Fruit fly (Drosophila melanogaster) whole organism, embryonic: Measurements from ENCODE around the gene pasi2.
A peak's percentile ranks its signal among the peaks of the same experiment; 100 is the strongest.

ENCODE experiments used
- Atf3 ChIP-seq: fragments of 200-800 bp; sonication (Bioruptor generic); optimal IDR thresholded peaks from 3 replicates; lab custom pipeline; 2016; ENCODE audit warnings: missing biosample characterization, missing genetic modification characterization
- CG11695 ChIP-seq: fragments of 200-800 bp; sonication (Bioruptor generic); IDR thresholded peaks from 3 replicates; pipeline ENCODE4 v1.3.6; 2022; ENCODE audit warnings: missing biosample characterization, missing genetic modification characterization
- CG1233 ChIP-seq: fragments of 200-800 bp; sonication (Bioruptor generic); optimal IDR thresholded peaks from 4 replicates; lab custom pipeline; 2018; ENCODE audit warnings: missing biosample characterization, mild to moderate bottlenecking, missing genetic modification characterization
- CG13287 ChIP-seq: fragments of 200-800 bp; sonication (Bioruptor generic); IDR thresholded peaks from 2 replicates; pipeline ENCODE4 v1.3.6; 2022; ENCODE audit warnings: missing biosample characterization, missing genetic modification characterization; ENCODE audit not compliant: partially characterized antibody
- CG13775 ChIP-seq: fragments of 200-800 bp; sonication (Bioruptor generic); optimal IDR thresholded peaks from 3 replicates; lab custom pipeline; 2017; ENCODE audit warnings: missing biosample characterization, mild to moderate bottlenecking, missing genetic modification characterization
- CG15073 ChIP-seq: fragments of 200-800 bp; sonication (Bioruptor generic); optimal IDR thresholded peaks from 2 replicates; lab custom pipeline; 2016; ENCODE audit warnings: missing biosample characterization, missing genetic modification characterization
- CG17359 ChIP-seq: fragments of 200-800 bp; sonication (Bioruptor generic); optimal IDR thresholded peaks from 3 replicates; lab custom pipeline; 2018; ENCODE audit warnings: missing biosample characterization, mild to moderate bottlenecking, missing genetic modification characterization, moderate library complexity
- CG2129 ChIP-seq: fragments of 200-800 bp; sonication (Bioruptor generic); IDR thresholded peaks from 2 replicates; pipeline ENCODE4 v1.3.6; 2022; ENCODE audit warnings: missing biosample characterization, missing genetic modification characterization; ENCODE audit not compliant: partially characterized antibody
- CG2199 ChIP-seq: fragments of 200-800 bp; sonication (Bioruptor generic); IDR thresholded peaks from 3 replicates; pipeline ENCODE4 v1.3.6; 2022; ENCODE audit warnings: missing biosample characterization, missing genetic modification characterization
- CG2712 ChIP-seq: fragments of 200-800 bp; optimal IDR thresholded peaks from 3 replicates; lab custom pipeline; 2019; ENCODE audit warnings: missing biosample characterization, mild to moderate bottlenecking, missing genetic modification characterization, moderate library complexity
- CG2889 ChIP-seq: fragments of 200-800 bp; sonication (Bioruptor generic); IDR thresholded peaks from 3 replicates; pipeline ENCODE4 v1.3.6; 2022; ENCODE audit warnings: missing biosample characterization, missing genetic modification characterization
- CG32767 ChIP-seq: fragments of 200-800 bp; sonication (Bioruptor generic); IDR thresholded peaks from 2 replicates; pipeline ENCODE4 v1.3.6; 2022; ENCODE audit warnings: missing biosample characterization, missing genetic modification characterization
- CG34224 ChIP-seq: fragments of 200-800 bp; sonication (Bioruptor generic); IDR thresholded peaks from 3 replicates; pipeline ENCODE4 v1.3.6; 2022; ENCODE audit warnings: missing biosample characterization, missing genetic modification characterization; ENCODE audit not compliant: partially characterized antibody
- CG4404 ChIP-seq: fragments of 200-800 bp; sonication (Bioruptor generic); IDR thresholded peaks from 2 replicates; pipeline ENCODE4 v1.3.6; 2022; ENCODE audit warnings: missing biosample characterization, missing genetic modification characterization
- CG7839 ChIP-seq: fragments of 200-800 bp; sonication (Bioruptor generic); optimal IDR thresholded peaks from 3 replicates; lab custom pipeline; 2018; ENCODE audit warnings: missing biosample characterization, mild to moderate bottlenecking, missing genetic modification characterization, moderate library complexity
- CG7928 ChIP-seq: fragments of 200-800 bp; sonication (Bioruptor generic); optimal IDR thresholded peaks from 2 replicates; lab custom pipeline; 2017; ENCODE audit warnings: missing biosample characterization, mild to moderate bottlenecking, missing genetic modification characterization
- Drgx ChIP-seq: fragments of 200-800 bp; sonication (Bioruptor generic); IDR thresholded peaks from 2 replicates; pipeline ENCODE4 v1.3.6; 2022; ENCODE audit warnings: missing biosample characterization, missing genetic modification characterization
- HLH54F ChIP-seq: fragments of 200-800 bp; sonication (Bioruptor generic); optimal IDR thresholded peaks from 3 replicates; lab custom pipeline; 2016; ENCODE audit warnings: missing biosample characterization, missing genetic modification characterization
- Lhr ChIP-seq: fragments of 200-800 bp; sonication (Bioruptor generic); optimal IDR thresholded peaks from 3 replicates; lab custom pipeline; 2017; ENCODE audit warnings: mild to moderate bottlenecking, missing biosample characterization, missing genetic modification reagents, missing genetic modification characterization
- Meics ChIP-seq: fragments of 200-800 bp; sonication (Bioruptor generic); optimal IDR thresholded peaks from 2 replicates; lab custom pipeline; 2017; ENCODE audit warnings: missing biosample characterization, mild to moderate bottlenecking, missing genetic modification characterization
- Nf-YC ChIP-seq: fragments of 200-800 bp; optimal IDR thresholded peaks from 3 replicates; lab custom pipeline; 2019; ENCODE audit warnings: missing biosample characterization, mild to moderate bottlenecking, missing genetic modification characterization, moderate library complexity
- Sry-δ ChIP-seq: fragments of 200-800 bp; sonication (Bioruptor generic); optimal IDR thresholded peaks from 2 replicates; lab custom pipeline; 2016; ENCODE audit warnings: missing biosample characterization, missing genetic modification characterization
- Xrp1 ChIP-seq: fragments of 200-800 bp; sonication (Bioruptor generic); IDR thresholded peaks from 2 replicates; pipeline ENCODE4 v1.3.6; 2022; ENCODE audit warnings: missing biosample characterization, missing genetic modification characterization
- bab2 ChIP-seq: fragments of 200-800 bp; sonication (Bioruptor generic); optimal IDR thresholded peaks from 2 replicates; lab custom pipeline; 2016; ENCODE audit warnings: missing biosample characterization, missing genetic modification characterization
- bbx ChIP-seq: fragments of 200-800 bp; sonication (Bioruptor generic); IDR thresholded peaks from 2 replicates; pipeline ENCODE4 v1.3.6; 2022; ENCODE audit warnings: missing biosample characterization, missing genetic modification characterization; ENCODE audit not compliant: partially characterized antibody
- btn ChIP-seq: fragments of 200-800 bp; sonication (Bioruptor generic); optimal IDR thresholded peaks from 2 replicates; lab custom pipeline; 2016; ENCODE audit warnings: missing biosample characterization, missing genetic modification characterization
- dysf ChIP-seq: fragments of 200-800 bp; sonication (Bioruptor generic); IDR thresholded peaks from 3 replicates; pipeline ENCODE4 v1.3.6; 2022; ENCODE audit warnings: missing biosample characterization, missing genetic modification characterization
- esg ChIP-seq: fragments of 200-800 bp; sonication (Bioruptor generic); conservative IDR thresholded peaks from 2 replicates; pipeline ENCODE4 v1.3.6; 2022; ENCODE audit warnings: missing biosample characterization, missing genetic modification characterization
- gem ChIP-seq: fragments of 200-800 bp; sonication (Bioruptor generic); optimal IDR thresholded peaks from 2 replicates; lab custom pipeline; 2019; ENCODE audit warnings: missing biosample characterization, mild to moderate bottlenecking, missing genetic modification characterization, moderate library complexity
- grau ChIP-seq: fragments of 200-800 bp; optimal IDR thresholded peaks from 3 replicates; lab custom pipeline; 2019; ENCODE audit warnings: missing biosample characterization, mild to moderate bottlenecking, missing genetic modification characterization, moderate library complexity
- ham ChIP-seq: fragments of 200-800 bp; sonication (Bioruptor generic); IDR thresholded peaks from 2 replicates; pipeline ENCODE4 v1.3.6; 2022; ENCODE audit warnings: missing biosample characterization, missing genetic modification characterization
- lov ChIP-seq, 2 experiments: fragments of 200-800 bp in 1 of 2; fragments of >200 bp in 1 of 2; sonication (Bioruptor generic) in 1 of 2; IDR thresholded peaks in 1 of 2; optimal IDR thresholded peaks in 1 of 2; 2 replicates in 1 of 2; 3 replicates in 1 of 2; pipeline versions ENCODE4 v1.3.6 to Lab custom; 2017 to 2022; ENCODE audit warnings: missing biosample characterization in 1 of 2, missing genetic modification characterization in 1 of 2
- mam ChIP-seq: fragments of 200-800 bp; sonication (Bioruptor generic); optimal IDR thresholded peaks from 3 replicates; lab custom pipeline; 2016; ENCODE audit warnings: missing biosample characterization, missing genetic modification characterization
- nau ChIP-seq: fragments of 200-800 bp; sonication (Bioruptor generic); optimal IDR thresholded peaks from 3 replicates; lab custom pipeline; 2017; ENCODE audit warnings: missing biosample characterization, mild to moderate bottlenecking, missing genetic modification characterization, missing genetic modification reagents
- otp ChIP-seq: fragments of 200-800 bp; sonication (Bioruptor generic); IDR thresholded peaks from 3 replicates; pipeline ENCODE4, ENCODE4 v1.3.6; 2022; ENCODE audit warnings: missing biosample characterization, missing genetic modification characterization
- sens ChIP-seq: fragments of 200-800 bp; sonication (Bioruptor generic); peaks from one replicate; lab custom pipeline; 2016; ENCODE audit warnings: missing biosample characterization, missing genetic modification characterization
- sqz ChIP-seq: fragments of 200-800 bp; sonication (Bioruptor generic); optimal IDR thresholded peaks from 3 replicates; lab custom pipeline; 2018; ENCODE audit warnings: missing biosample characterization, mild to moderate bottlenecking, missing genetic modification characterization
- tio ChIP-seq: fragments of 200-800 bp; sonication (Bioruptor generic); optimal IDR thresholded peaks from 2 replicates; lab custom pipeline; 2017; ENCODE audit warnings: missing biosample characterization, missing genetic modification characterization, inconsistent platforms
- ttk ChIP-seq: fragments of 200-800 bp; sonication (Bioruptor generic); IDR thresholded peaks from 2 replicates; pipeline ENCODE4 v2.1.2; 2022; ENCODE audit warnings: missing biosample characterization, missing genetic modification characterization
- tup ChIP-seq: fragments of 200-800 bp; sonication (Bioruptor generic); optimal IDR thresholded peaks from 2 replicates; lab custom pipeline; 2016; ENCODE audit warnings: missing biosample characterization, mild to moderate bottlenecking, missing genetic modification characterization, moderate library complexity
- usp ChIP-seq: fragments of >200 bp; optimal IDR thresholded peaks from 2 replicates; lab custom pipeline; 2017; ENCODE audit warnings: missing biosample characterization, missing genetic modification characterization

pasi2 gene

dm6 chr3R:9346539-9346938 is 11.6 kb downstream of the pasi2 start:
- TF ChIP-seq bbx (GFP tag; lab: Robert Waterston, UW) = no peak
- TF ChIP-seq CG2199 (GFP tag; lab: Robert Waterston, UW) = no peak
- TF ChIP-seq Xrp1 (GFP tag; lab: Robert Waterston, UW) = peak; percentile 20; the same call in 1 of the 2 replicates
- no peak for TF ChIP-seq CG13775
- TF ChIP-seq sens = peak; percentile 64
- no peak for TF ChIP-seq ttk (GFP tag; lab: Robert Waterston, UW)
- peak; percentile 22; the same call in 1 of the 2 replicates for TF ChIP-seq Drgx
- no peak for TF ChIP-seq Atf3 (GFP tag; lab: Kevin White, UChicago)
- no peak for TF ChIP-seq Meics (GFP tag; lab: Kevin White, UChicago)
- TF ChIP-seq Sry-δ (GFP tag; lab: Kevin White, UChicago) = no peak
- no peak for TF ChIP-seq CG7928 (GFP tag; lab: Kevin White, UChicago)
- no peak for TF ChIP-seq mam (GFP tag; lab: Kevin White, UChicago)
- TF ChIP-seq CG32767 (GFP tag; lab: Robert Waterston, UW) = no peak
- TF ChIP-seq otp (GFP tag; lab: Robert Waterston, UW) = no peak
- TF ChIP-seq CG7839 (tag; lab: Kevin White, UChicago) = no peak
- TF ChIP-seq lov (optimal IDR thresholded peaks at IDR 0.05; lab: Kevin White, UChicago) = no peak
- TF ChIP-seq lov (GFP tag; IDR thresholded peaks at IDR 0.05; lab: Robert Waterston, UW) = no peak
- TF ChIP-seq CG13287 (GFP tag; lab: Robert Waterston, UW) = no peak
- TF ChIP-seq CG11695 = 0 out of 3 replicates have a peak, but pooled peaks have one; percentile 14
- peak; percentile 70 for TF ChIP-seq grau
- TF ChIP-seq CG2129 (GFP tag; lab: Robert Waterston, UW) = no peak
- no peak for TF ChIP-seq CG17359
- no peak for TF ChIP-seq Lhr (GFP tag; lab: Kevin White, UChicago)
- no peak for TF ChIP-seq esg
- no peak for TF ChIP-seq CG15073
- no peak for TF ChIP-seq bab2 (GFP tag; lab: Kevin White, UChicago)
- TF ChIP-seq Nf-YC (tag; lab: Kevin White, UChicago) = no peak
- peak; percentile 5 for TF ChIP-seq gem
- no peak for TF ChIP-seq usp (GFP tag; lab: Kevin White, UChicago)
- TF ChIP-seq tio (GFP tag; lab: Kevin White, UChicago) = no peak
- no peak for TF ChIP-seq CG2889 (GFP tag; lab: Robert Waterston, UW)
- TF ChIP-seq sqz (GFP tag; lab: Kevin White, UChicago) = no peak
- TF ChIP-seq btn (GFP tag; lab: Kevin White, UChicago) = no peak
- no peak for TF ChIP-seq CG34224
- TF ChIP-seq CG1233 (GFP tag; lab: Kevin White, UChicago) = no peak
- TF ChIP-seq HLH54F (GFP tag; lab: Kevin White, UChicago) = no peak
- no peak for TF ChIP-seq CG4404 (GFP tag; lab: Robert Waterston, UW)
- TF ChIP-seq tup (GFP tag; lab: Kevin White, UChicago) = no peak
- TF ChIP-seq ham (GFP tag; lab: Robert Waterston, UW) = no peak
- 0 out of 3 replicates have a peak, but pooled peaks have one; percentile 8 for TF ChIP-seq dysf (GFP tag; lab: Robert Waterston, UW)
- TF ChIP-seq CG2712 = no peak
- no peak for TF ChIP-seq nau (GFP tag; lab: Kevin White, UChicago)
